Worm (Caenorhabditis elegans) whole organism, late embryonic: ENCODE results near the gene C04E6.12.

Experiments used
- C38D4.7 ChIP-seq: fragments of 200-800 bp; sonication (Bioruptor generic); optimal IDR thresholded peaks from 2 replicates; lab custom pipeline; 2018; ENCODE audit warnings: mild to moderate bottlenecking, missing genetic modification characterization, moderate library complexity, missing compliant biosample characterization
- K09A11.1 ChIP-seq: sonication (generic microtip); optimal IDR thresholded peaks from 2 replicates; lab custom pipeline; 2017; ENCODE audit warnings: antibody characterized with exemption, mild to moderate bottlenecking, missing genetic modification characterization, missing compliant biosample characterization; ENCODE audit not compliant: insufficient read depth
- ceh-18 ChIP-seq: sonication (generic microtip); optimal IDR thresholded peaks from 2 replicates; lab custom pipeline; 2016; ENCODE audit warnings: missing genetic modification characterization, missing compliant biosample characterization
- ceh-19 ChIP-seq: fragments of 200-800 bp; sonication (Bioruptor generic); optimal IDR thresholded peaks from 2 replicates; lab custom pipeline; 2018; ENCODE audit warnings: mild to moderate bottlenecking, missing genetic modification characterization, missing compliant biosample characterization
- ceh-22 ChIP-seq: sonication (generic microtip); optimal IDR thresholded peaks from 2 replicates; lab custom pipeline; 2017; ENCODE audit warnings: missing biosample characterization, missing genetic modification characterization
- ceh-24 ChIP-seq: sonication (generic microtip); optimal IDR thresholded peaks from 2 replicates; lab custom pipeline; 2016; ENCODE audit warnings: mild to moderate bottlenecking, missing genetic modification characterization, missing compliant biosample characterization
- ceh-30 ChIP-seq: fragments of 150-350 bp; optimal IDR thresholded peaks from 2 replicates; lab custom pipeline; 2014; ENCODE audit warnings: missing biosample characterization, missing genetic modification characterization
- ceh-34 ChIP-seq: sonication (generic microtip); optimal IDR thresholded peaks from 2 replicates; lab custom pipeline; 2016; ENCODE audit warnings: mild to moderate bottlenecking, missing genetic modification characterization, missing compliant biosample characterization
- ceh-9 ChIP-seq: sonication (generic microtip); optimal IDR thresholded peaks from 2 replicates; lab custom pipeline; 2016; ENCODE audit warnings: mild to moderate bottlenecking, missing genetic modification characterization, inconsistent platforms, missing compliant biosample characterization
- che-1 ChIP-seq: sonication (generic microtip); optimal IDR thresholded peaks from 2 replicates; lab custom pipeline; 2016; ENCODE audit warnings: mild to moderate bottlenecking, missing genetic modification characterization, missing compliant biosample characterization
- dmd-4 ChIP-seq: sonication (generic microtip); optimal IDR thresholded peaks from 2 replicates; lab custom pipeline; 2016; ENCODE audit warnings: borderline replicate concordance, missing genetic modification characterization, missing compliant biosample characterization
- dve-1 ChIP-seq: sonication (generic microtip); optimal IDR thresholded peaks from 2 replicates; lab custom pipeline; 2017; ENCODE audit warnings: antibody characterized with exemption, mild to moderate bottlenecking, missing genetic modification characterization, missing compliant biosample characterization
- elt-2 ChIP-seq: sonication (generic microtip); optimal IDR thresholded peaks from 2 replicates; lab custom pipeline; 2016; ENCODE audit warnings: missing genetic modification reagents, missing genetic modification characterization, missing compliant biosample characterization
- elt-4 ChIP-seq: sonication (generic microtip); optimal IDR thresholded peaks from 2 replicates; lab custom pipeline; 2016; ENCODE audit warnings: missing genetic modification characterization, missing compliant biosample characterization
- ets-4 ChIP-seq: sonication (generic microtip); optimal IDR thresholded peaks from 2 replicates; lab custom pipeline; 2016; ENCODE audit warnings: missing genetic modification characterization, missing compliant biosample characterization
- fax-1 ChIP-seq: sonication (generic microtip); optimal IDR thresholded peaks from 2 replicates; lab custom pipeline; 2016; ENCODE audit warnings: missing genotype, missing genetic modification characterization, missing compliant biosample characterization
- fkh-10 ChIP-seq: fragments of 150-350 bp; optimal IDR thresholded peaks from 2 replicates; lab custom pipeline; 2014; ENCODE audit warnings: missing biosample characterization, missing genetic modification reagents, missing genetic modification characterization
- fkh-6 ChIP-seq: sonication (generic microtip); optimal IDR thresholded peaks from 2 replicates; lab custom pipeline; 2016; ENCODE audit warnings: missing genetic modification characterization, missing compliant biosample characterization
- gmeb-2 ChIP-seq: sonication (generic microtip); optimal IDR thresholded peaks from 2 replicates; lab custom pipeline; 2016; ENCODE audit warnings: missing genetic modification characterization, inconsistent platforms, missing compliant biosample characterization
- hlh-15 ChIP-seq: sonication (generic microtip); optimal IDR thresholded peaks from 2 replicates; lab custom pipeline; 2016; ENCODE audit warnings: missing genetic modification characterization, missing compliant biosample characterization
- hlh-8 ChIP-seq: sonication (generic microtip); optimal IDR thresholded peaks from 2 replicates; lab custom pipeline; 2016; ENCODE audit warnings: missing genotype, missing genetic modification characterization, missing compliant biosample characterization
- lim-6 ChIP-seq: sonication (generic microtip); optimal IDR thresholded peaks from 2 replicates; lab custom pipeline; 2016; ENCODE audit warnings: missing genetic modification characterization, missing compliant biosample characterization
- madf-2 ChIP-seq: sonication (generic microtip); optimal IDR thresholded peaks from 2 replicates; lab custom pipeline; 2017; ENCODE audit warnings: missing genetic modification characterization, missing compliant biosample characterization
- mec-3 ChIP-seq: sonication (generic microtip); optimal IDR thresholded peaks from 2 replicates; lab custom pipeline; 2016; ENCODE audit warnings: borderline replicate concordance, missing genetic modification characterization, missing compliant biosample characterization
- nfya-1 ChIP-seq: sonication (generic microtip); optimal IDR thresholded peaks from 2 replicates; lab custom pipeline; 2017; ENCODE audit warnings: missing genetic modification characterization, mild to moderate bottlenecking, missing compliant biosample characterization, antibody characterized with exemption, moderate library complexity
- nhr-11 ChIP-seq: fragments of 150-350 bp; optimal IDR thresholded peaks from 2 replicates; lab custom pipeline; 2014; ENCODE audit warnings: missing biosample characterization, missing genetic modification characterization
- nhr-232 ChIP-seq: sonication (generic microtip); optimal IDR thresholded peaks from 2 replicates; lab custom pipeline; 2016; ENCODE audit warnings: missing genetic modification characterization, missing compliant biosample characterization
- odd-2 ChIP-seq: sonication (generic microtip); optimal IDR thresholded peaks from 2 replicates; lab custom pipeline; 2017; ENCODE audit warnings: antibody characterized with exemption, mild to moderate bottlenecking, missing genetic modification characterization, missing compliant biosample characterization
- pat-9 ChIP-seq: fragments of 200-800 bp; sonication (Bioruptor generic); optimal IDR thresholded peaks from 2 replicates; lab custom pipeline; 2018; ENCODE audit warnings: mild to moderate bottlenecking, missing genetic modification characterization, moderate library complexity, missing compliant biosample characterization
- pha-2 ChIP-seq: sonication (generic microtip); optimal IDR thresholded peaks from 2 replicates; lab custom pipeline; 2017; ENCODE audit warnings: mild to moderate bottlenecking, missing genetic modification characterization, missing compliant biosample characterization
- pha-4 ChIP-seq: fragments of 150-350 bp; optimal IDR thresholded peaks from 2 replicates; lab custom pipeline; 2018; ENCODE audit warnings: missing biosample characterization, missing genetic modification reagents, missing genetic modification characterization
- pros-1 ChIP-seq: fragments of 150-350 bp; optimal IDR thresholded peaks from 2 replicates; lab custom pipeline; 2014; ENCODE audit warnings: missing biosample characterization, missing genetic modification reagents, missing genetic modification characterization
- rnt-1 ChIP-seq: sonication (generic microtip); optimal IDR thresholded peaks from 2 replicates; lab custom pipeline; 2016; ENCODE audit warnings: missing genetic modification characterization, missing compliant biosample characterization
- sox-2 ChIP-seq: fragments of 200-800 bp; sonication (Bioruptor generic); IDR thresholded peaks from 2 replicates; pipeline ENCODE4 v1.3.6; 2022; ENCODE audit warnings: missing genetic modification reagents, missing genetic modification characterization, missing compliant biosample characterization
- sox-4 ChIP-seq: sonication (generic microtip); optimal IDR thresholded peaks from 2 replicates; lab custom pipeline; 2017; ENCODE audit warnings: mild to moderate bottlenecking, missing genetic modification characterization, inconsistent platforms, missing compliant biosample characterization
- ttx-3 ChIP-seq: sonication (generic microtip); optimal IDR thresholded peaks from 2 replicates; lab custom pipeline; 2016; ENCODE audit warnings: missing genetic modification reagents, missing genetic modification characterization, missing compliant biosample characterization
- unc-42 ChIP-seq: sonication (generic microtip); optimal IDR thresholded peaks from 2 replicates; lab custom pipeline; 2016; ENCODE audit warnings: missing genotype, missing genetic modification characterization, missing compliant biosample characterization
- zip-5 ChIP-seq: sonication (generic microtip); optimal IDR thresholded peaks from 2 replicates; lab custom pipeline; 2016; ENCODE audit warnings: missing genetic modification characterization, missing compliant biosample characterization
- ztf-16 ChIP-seq: sonication (generic microtip); optimal IDR thresholded peaks from 2 replicates; lab custom pipeline; 2017; ENCODE audit warnings: missing genetic modification characterization, missing compliant biosample characterization

The C04E6.12 gene

ce11 chrV:5899940-5900339 is 19.8 kb downstream of the C04E6.12 start, which contains the start of gene srd-16:
srd-16 (minus strand) TSS chrV:5900040.
- TF ChIP-seq gmeb-2 (tag; lab: Kevin White, UChicago) (no peak), C38D4.7 (no peak), dve-1 (tag; lab: Kevin White, UChicago) (no peak), pat-9 (tag; lab: Kevin White, UChicago) (no peak), pha-4 (no peak), ceh-19 (no peak), che-1 (tag; lab: Kevin White, UChicago) (no peak), elt-2 (tag; lab: Kevin White, UChicago) (no peak), fax-1 (tag; lab: Kevin White, UChicago) (no peak), pha-2 (tag; lab: Kevin White, UChicago) (no peak), rnt-1 (tag; lab: Kevin White, UChicago) (no peak), odd-2 (no peak), mec-3 (tag; lab: Kevin White, UChicago) (no peak), ceh-24 (tag; lab: Kevin White, UChicago) (no peak)

ce11 chrV:5895021-5895420 is 24.8 kb downstream of the C04E6.12 start, which contains the start of gene grd-9:
grd-9 (plus strand) TSS chrV:5895321.
- TF ChIP-seq nhr-11 (no peak), ceh-18 (tag; lab: Kevin White, UChicago) (no peak), ceh-30 (tag; lab: Kevin White, UChicago) (no peak), nfya-1 (tag; lab: Kevin White, UChicago) (no peak), elt-4 (tag; lab: Kevin White, UChicago) (no peak), hlh-15 (tag; lab: Kevin White, UChicago) (no peak), K09A11.1 (no peak), dmd-4 (tag; lab: Kevin White, UChicago) (no peak), pros-1 (tag; lab: Kevin White, UChicago) (no peak), ttx-3 (tag; lab: Kevin White, UChicago) (no peak), pha-4 (no peak), unc-42 (tag; lab: Kevin White, UChicago) (no peak), ceh-22 (tag; lab: Kevin White, UChicago) (no peak), ztf-16 (tag; lab: Kevin White, UChicago) (no peak), ets-4 (no peak), fkh-10 (GFP tag; lab: Kevin White, UChicago) (no peak), ceh-34 (tag; lab: Kevin White, UChicago) (no peak), ceh-9 (tag; lab: Kevin White, UChicago) (no peak), C38D4.7 (no peak), lim-6 (no peak)
- TF ChIP-seq, all 69 proteins: peak for 0

- TF ChIP-seq pha-4 (no peak), sox-4 (tag; lab: Kevin White, UChicago) (no peak), fkh-10 (GFP tag; lab: Kevin White, UChicago) (no peak), lim-6 (no peak), ceh-22 (tag; lab: Kevin White, UChicago) (no peak), pros-1 (tag; lab: Kevin White, UChicago) (no peak), unc-42 (tag; lab: Kevin White, UChicago) (no peak), ets-4 (no peak), ceh-18 (tag; lab: Kevin White, UChicago) (no peak), zip-5 (no peak), madf-2 (tag; lab: Kevin White, UChicago) (no peak), hlh-15 (tag; lab: Kevin White, UChicago) (no peak), nhr-11 (no peak), sox-2 (GFP tag; lab: Robert Waterston, UW) (no peak), ztf-16 (tag; lab: Kevin White, UChicago) (no peak), nfya-1 (tag; lab: Kevin White, UChicago) (no peak), pha-2 (tag; lab: Kevin White, UChicago) (no peak), nhr-232 (tag; lab: Kevin White, UChicago) (no peak), fkh-6 (no peak), hlh-8 (tag; lab: Kevin White, UChicago) (no peak)
Measured at ce11 chrV:5893015-5893414, 26.8 kb downstream of the C04E6.12 start, which contains the start of gene C04E6.7. C04E6.7 (plus strand) TSS chrV:5893315.
